Fruit fly (Drosophila melanogaster) whole organism: Measurements from ENCODE around the gene kibra.

Source experiments
- Dll ChIP-seq: fragments of >200 bp; optimal IDR thresholded peaks from 2 replicates; lab custom pipeline; 2017
- EcR ChIP-seq, 2 experiments: fragments of >200 bp; optimal IDR thresholded peaks; 2 replicates each; lab custom pipeline; 2017; ENCODE audit warnings: missing biosample characterization in 2 of 2, missing genetic modification characterization in 2 of 2, missing genetic modification reagents in 2 of 2
- psq ChIP-seq: fragments of >200 bp; optimal IDR thresholded peaks from 2 replicates; lab custom pipeline; 2017

DNA sequence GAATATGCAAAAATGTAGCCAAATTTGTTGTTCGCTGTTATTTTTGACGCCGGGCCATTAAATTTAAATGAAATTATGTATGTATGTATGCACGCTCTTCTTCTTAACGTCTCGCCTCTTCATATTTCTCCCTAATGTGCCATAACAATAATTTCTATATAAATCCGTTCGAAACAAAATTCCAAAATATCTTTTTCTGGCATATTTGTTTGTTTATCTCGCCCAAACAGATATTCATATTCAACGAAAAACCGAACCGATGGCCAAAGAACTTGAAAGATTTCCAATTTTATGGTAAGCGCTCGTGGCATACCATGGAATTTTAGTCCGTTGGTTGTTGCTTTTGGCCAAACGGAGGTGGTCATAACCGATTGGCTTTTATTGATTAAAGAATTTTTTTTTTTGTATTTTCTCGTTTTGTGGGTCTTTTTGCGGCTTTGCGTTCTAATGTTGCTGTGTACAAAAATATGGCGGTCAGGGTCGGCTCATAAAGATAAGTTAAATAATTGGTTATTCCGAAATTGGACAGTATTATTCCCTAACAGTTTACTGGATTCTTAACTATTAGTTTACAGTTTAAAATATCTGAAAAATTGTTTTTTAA is 10.8 kb downstream of the kibra start:
- no peak for TF ChIP-seq EcR (GFP tag; optimal IDR thresholded peaks at IDR 0.05; lab: Kevin White, UChicago)
- TF ChIP-seq psq (lab: Kevin White, UChicago), result no peak
- TF ChIP-seq Dll, result no peak
